Worm (Caenorhabditis elegans): ENCODE measurements around the gene amx-3.

amx-3 gene

ce11 chrV:20875324-20875723 lies 28.2 kb downstream of the amx-3 start:
- TF ChIP-seq unc-62 (GFP tag; optimal IDR thresholded peaks at IDR 0.05 in 1 of 2) (peak in 1 of 2 experiments; percentile 62), unc-62 (tag; optimal IDR thresholded peaks at IDR 0.05) (no peak), snpc-1.2 (GFP tag; IDR thresholded peaks at IDR 0.05) (no peak), aha-1 (tag) (peak; percentile 70)

- TF ChIP-seq snpc-4 (tag; optimal IDR thresholded peaks at IDR 0.05) (no peak), fkh-10 (GFP tag; optimal IDR thresholded peaks at IDR 0.05) (peak; percentile 55), R02D3.7 (tag; optimal IDR thresholded peaks at IDR 0.05) (no peak), gei-8 (GFP tag; optimal IDR thresholded peaks at IDR 0.05) (no peak), duxl-1 (tag; optimal IDR thresholded peaks at IDR 0.05; ENCODE audit: poor library complexity) (no peak), ces-1 (GFP tag; optimal IDR thresholded peaks at IDR 0.05) (peak; percentile 85)
These were observed 30.4 kb downstream of the amx-3 start for ce11 chrV:20873144-20873543.

- no peak for TF ChIP-seq ceh-20 (GFP tag; IDR thresholded peaks at IDR 0.05)
- no peak for TF ChIP-seq nhr-25 (tag; optimal IDR thresholded peaks at IDR 0.05; ENCODE audit: borderline replicate concordance, insufficient read depth)
- TF ChIP-seq attf-4 (tag; optimal IDR thresholded peaks at IDR 0.05) = no peak
- no peak for TF ChIP-seq sdz-12 (GFP tag; optimal IDR thresholded peaks at IDR 0.05)
- TF ChIP-seq arid-1 (GFP tag; conservative IDR thresholded peaks at IDR 0.05) = no peak
- TF ChIP-seq php-3 (GFP tag; IDR thresholded peaks at IDR 0.05) = no peak
- TF ChIP-seq ZK546.5 (tag; optimal IDR thresholded peaks at IDR 0.05) = no peak
- TF ChIP-seq ztf-7 (tag; optimal IDR thresholded peaks at IDR 0.05) = no peak
- peak; percentile 67 for TF ChIP-seq dmd-6 (GFP tag; IDR thresholded peaks at IDR 0.05)
- TF ChIP-seq lir-3 (tag; optimal IDR thresholded peaks at IDR 0.05) = no peak
- TF ChIP-seq unc-62 (GFP tag; optimal IDR thresholded peaks at IDR 0.05 in 1 of 2) = peak in 1 of 2 experiments; percentile 81
- no peak for TF ChIP-seq unc-62 (tag; optimal IDR thresholded peaks at IDR 0.05)
- TF ChIP-seq mxl-2 (GFP tag; conservative IDR thresholded peaks at IDR 0.05) = peak; percentile 97
- no peak for TF ChIP-seq daf-16 (GFP tag; optimal IDR thresholded peaks at IDR 0.05)
- peak; percentile 39 for TF ChIP-seq daf-16 (tag; optimal IDR thresholded peaks at IDR 0.05)
- TF ChIP-seq zip-11 (GFP tag; IDR thresholded peaks at IDR 0.05) = no peak
- TF ChIP-seq hlh-30 (tag; optimal IDR thresholded peaks at IDR 0.05; ENCODE audit: insufficient read depth) = peak; percentile 54
- TF ChIP-seq dve-1 (tag; optimal IDR thresholded peaks at IDR 0.05; ENCODE audit: insufficient read depth) = peak; percentile 10
- TF ChIP-seq nhr-48 (tag; optimal IDR thresholded peaks at IDR 0.05) = peak; percentile 35
- TF ChIP-seq hlh-11 (tag; optimal IDR thresholded peaks at IDR 0.05) = no peak
- no peak for TF ChIP-seq nhr-76 (tag; optimal IDR thresholded peaks at IDR 0.05)
- TF ChIP-seq Y105C5A.15 (GFP tag; IDR thresholded peaks at IDR 0.05) = no peak
These were observed 32.3 kb downstream of the amx-3 start for ce11 chrV:20871194-20871593.

- TF ChIP-seq aha-1 (tag) (peak; percentile 61), sdz-12 (GFP tag; optimal IDR thresholded peaks at IDR 0.05) (no peak)
These were observed 32.9 kb downstream of the amx-3 start for ce11 chrV:20870633-20871032.

- no peak for TF ChIP-seq daf-16 (GFP tag; optimal IDR thresholded peaks at IDR 0.05)
- peak; percentile 20 for TF ChIP-seq daf-16 (tag; optimal IDR thresholded peaks at IDR 0.05)
- TF ChIP-seq nhr-237 (tag; optimal IDR thresholded peaks at IDR 0.05) = no peak
- TF ChIP-seq snpc-1.2 (GFP tag; IDR thresholded peaks at IDR 0.05) = no peak
- no peak for TF ChIP-seq nhr-6 (tag; optimal IDR thresholded peaks at IDR 0.05)
- peak; percentile 41 for TF ChIP-seq aha-1 (tag)
- TF ChIP-seq duxl-1 (tag; optimal IDR thresholded peaks at IDR 0.05; ENCODE audit: poor library complexity) = no peak
- TF ChIP-seq nhr-111 (GFP tag; optimal IDR thresholded peaks at IDR 0.05) = no peak
- no peak for TF ChIP-seq ceh-20 (GFP tag; IDR thresholded peaks at IDR 0.05)
These were observed 35.2 kb downstream of the amx-3 start, which contains the start of gene F31D4.8 for ce11 chrV:20868329-20868728. Gene F31D4.8, minus strand, starts transcription at chrV:20868429.

All from whole organism, L4 larva.